Worm (Caenorhabditis elegans) whole organism, young adult: Measurements from ENCODE around the gene frpr-10.

Source experiments
- B0035.1 ChIP-seq: sonication (generic microtip); optimal IDR thresholded peaks from 2 replicates; lab custom pipeline; 2016; ENCODE audit warnings: missing genetic modification characterization, mild to moderate bottlenecking, missing compliant biosample characterization, missing genotype, missing genetic modification reagents
- C17E4.6 ChIP-seq: fragments of 200-800 bp; sonication (Bioruptor generic); IDR thresholded peaks from 2 replicates; pipeline ENCODE4 v1.3.6; 2022; ENCODE audit warnings: missing genetic modification reagents, missing genetic modification characterization, missing compliant biosample characterization
- F33H1.4 ChIP-seq: fragments of 200-800 bp; sonication (Bioruptor generic); IDR thresholded peaks from 2 replicates; pipeline ENCODE4 v1.3.6; 2022; ENCODE audit warnings: missing genetic modification reagents, missing genetic modification characterization, missing compliant biosample characterization
- F39B2.1 ChIP-seq: fragments of 200-800 bp; sonication (Bioruptor generic); IDR thresholded peaks from 2 replicates; pipeline ENCODE4 v1.3.6; 2022; ENCODE audit warnings: missing genetic modification reagents, missing genetic modification characterization, missing compliant biosample characterization
- F52B5.7 ChIP-seq: sonication (generic microtip); optimal IDR thresholded peaks from 2 replicates; lab custom pipeline; 2016; ENCODE audit warnings: mild to moderate bottlenecking, missing genetic modification characterization, missing compliant biosample characterization
- F57C9.4 ChIP-seq: sonication (generic microtip); optimal IDR thresholded peaks from 2 replicates; lab custom pipeline; 2017; ENCODE audit warnings: mild to moderate bottlenecking, missing genetic modification characterization, missing compliant biosample characterization
- Y56A3A.18 ChIP-seq: fragments of 200-800 bp; sonication (Bioruptor generic); IDR thresholded peaks from 2 replicates; pipeline ENCODE4 v1.3.6; 2022; ENCODE audit warnings: missing genetic modification reagents, missing genetic modification characterization, missing compliant biosample characterization
- Y95B8A.8 ChIP-seq: fragments of 200-800 bp; sonication (Bioruptor generic); IDR thresholded peaks from 2 replicates; pipeline ENCODE4 v1.3.6; 2022; ENCODE audit warnings: missing genetic modification reagents, missing genetic modification characterization, missing compliant biosample characterization
- akir-1 ChIP-seq: fragments of 200-800 bp; sonication (Bioruptor generic); optimal IDR thresholded peaks from 2 replicates; lab custom pipeline; 2018; ENCODE audit warnings: mild to moderate bottlenecking, missing genetic modification characterization, moderate library complexity, missing compliant biosample characterization
- aptf-2 ChIP-seq: fragments of 200-800 bp; sonication (Bioruptor generic); conservative IDR thresholded peaks from 2 replicates; pipeline ENCODE4 v1.3.6; 2022; ENCODE audit warnings: missing genetic modification reagents, missing genetic modification characterization, missing compliant biosample characterization
- aptf-3 ChIP-seq: fragments of 200-800 bp; sonication (Bioruptor generic); IDR thresholded peaks from 2 replicates; pipeline ENCODE4 v1.3.6; 2022; ENCODE audit warnings: missing genetic modification characterization, missing compliant biosample characterization
- athp-1 ChIP-seq: sonication (generic microtip); optimal IDR thresholded peaks from 2 replicates; lab custom pipeline; 2017; ENCODE audit warnings: mild to moderate bottlenecking, missing genetic modification characterization, missing compliant biosample characterization
- attf-6 ChIP-seq: fragments of 200-800 bp; sonication (Bioruptor generic); IDR thresholded peaks from 2 replicates; pipeline ENCODE4 v1.3.6; 2022; ENCODE audit warnings: missing genetic modification reagents, missing genetic modification characterization, missing compliant biosample characterization
- bed-1 ChIP-seq: fragments of 200-800 bp; sonication (Bioruptor generic); IDR thresholded peaks from 2 replicates; pipeline ENCODE4 v1.3.6; 2022; ENCODE audit warnings: missing genetic modification reagents, missing genetic modification characterization, missing compliant biosample characterization
- bed-2 ChIP-seq: fragments of 200-800 bp; sonication (Bioruptor generic); IDR thresholded peaks from 2 replicates; pipeline ENCODE4 v1.3.6; 2022; ENCODE audit warnings: missing genetic modification reagents, missing genetic modification characterization, missing compliant biosample characterization
- cebp-1 ChIP-seq, 2 experiments: fragments of 200-800 bp in 1 of 2; sonication (Bioruptor generic) in 1 of 2; sonication (generic microtip) in 1 of 2; IDR thresholded peaks in 1 of 2; optimal IDR thresholded peaks in 1 of 2; 2 replicates each; pipeline versions ENCODE4 v1.3.6 to Lab custom; 2017 to 2022; ENCODE audit warnings: missing compliant biosample characterization in 2 of 2, missing genetic modification characterization in 2 of 2, mild to moderate bottlenecking in 1 of 2, missing genetic modification reagents in 1 of 2, moderate library complexity in 1 of 2
- cebp-2 ChIP-seq: fragments of 200-800 bp; sonication (Bioruptor generic); IDR thresholded peaks from 2 replicates; pipeline ENCODE4 v1.3.6; 2022; ENCODE audit warnings: missing genetic modification characterization, missing compliant biosample characterization
- ceh-27 ChIP-seq: fragments of 200-800 bp; sonication (Bioruptor generic); optimal IDR thresholded peaks from 2 replicates; lab custom pipeline; 2018; ENCODE audit warnings: mild to moderate bottlenecking, missing genetic modification characterization, moderate library complexity, missing compliant biosample characterization
- ceh-58 ChIP-seq: fragments of 200-800 bp; sonication (Bioruptor generic); IDR thresholded peaks from 2 replicates; pipeline ENCODE4 v1.3.6; 2022; ENCODE audit warnings: missing genetic modification characterization, missing compliant biosample characterization
- ceh-79 ChIP-seq: sonication (generic microtip); optimal IDR thresholded peaks from 2 replicates; lab custom pipeline; 2017; ENCODE audit warnings: mild to moderate bottlenecking, missing genetic modification characterization, missing compliant biosample characterization
- ceh-91 ChIP-seq: fragments of 200-800 bp; sonication (Bioruptor generic); IDR thresholded peaks from 2 replicates; pipeline ENCODE4 v1.3.6; 2022; ENCODE audit warnings: missing genetic modification reagents, missing genetic modification characterization, missing compliant biosample characterization
- chd-7 ChIP-seq: sonication (generic microtip); optimal IDR thresholded peaks from 2 replicates; lab custom pipeline; 2016; ENCODE audit warnings: mild to moderate bottlenecking, missing genetic modification characterization, moderate library complexity, missing compliant biosample characterization
- die-1 ChIP-seq: sonication (generic microtip); optimal IDR thresholded peaks from 2 replicates; lab custom pipeline; 2016; ENCODE audit warnings: missing genotype, mild to moderate bottlenecking, missing genetic modification characterization, missing compliant biosample characterization
- dox-1 ChIP-seq: fragments of 200-800 bp; sonication (Bioruptor generic); IDR thresholded peaks from 2 replicates; pipeline ENCODE4 v1.3.6; 2022; ENCODE audit warnings: missing genetic modification reagents, missing genetic modification characterization, missing compliant biosample characterization
- efl-1 ChIP-seq: fragments of 150-350 bp; optimal IDR thresholded peaks from 2 replicates; lab custom pipeline; 2014; ENCODE audit warnings: missing biosample characterization, missing genetic modification reagents, missing genetic modification characterization
- gei-17 ChIP-seq: fragments of 200-800 bp; sonication (Bioruptor generic); optimal IDR thresholded peaks from 2 replicates; lab custom pipeline; 2018; ENCODE audit warnings: mild to moderate bottlenecking, missing genetic modification characterization, missing compliant biosample characterization
- him-1 ChIP-seq: sonication (generic microtip); optimal IDR thresholded peaks from 2 replicates; lab custom pipeline; 2016; ENCODE audit warnings: missing genotype, missing genetic modification reagents, missing genetic modification characterization, missing compliant biosample characterization
- hrde-1 ChIP-seq: sonication (generic microtip); optimal IDR thresholded peaks from 2 replicates; lab custom pipeline; 2016; ENCODE audit warnings: missing genetic modification characterization, mild to moderate bottlenecking, missing compliant biosample characterization, moderate library complexity, missing genotype, missing genetic modification reagents, borderline replicate concordance
- hsf-1 ChIP-seq: fragments of 200-800 bp; sonication (Bioruptor generic); IDR thresholded peaks from 2 replicates; pipeline ENCODE4 v1.3.6; 2022; ENCODE audit warnings: missing genetic modification reagents, missing genetic modification characterization, missing compliant biosample characterization
- let-607 ChIP-seq, 2 experiments: fragments of 200-800 bp in 1 of 2; sonication (Bioruptor generic) in 1 of 2; sonication (generic microtip) in 1 of 2; optimal IDR thresholded peaks; 2 replicates each; lab custom pipeline; 2016 to 2018; ENCODE audit warnings: mild to moderate bottlenecking in 2 of 2, missing compliant biosample characterization in 2 of 2, missing genetic modification characterization in 2 of 2, moderate library complexity in 2 of 2, missing genotype in 1 of 2
- mcd-1 ChIP-seq: fragments of 200-800 bp; sonication (Bioruptor generic); IDR thresholded peaks from 2 replicates; pipeline ENCODE4 v1.3.6; 2022; ENCODE audit warnings: missing genetic modification reagents, missing genetic modification characterization, missing compliant biosample characterization
- nfya-1 ChIP-seq: sonication (generic microtip); optimal IDR thresholded peaks from 2 replicates; lab custom pipeline; 2017; ENCODE audit warnings: antibody characterized with exemption, missing compliant biosample characterization, missing genetic modification characterization, borderline replicate concordance; ENCODE audit not compliant: insufficient read depth
- nfya-2 ChIP-seq: fragments of 200-800 bp; sonication (Bioruptor generic); IDR thresholded peaks from 2 replicates; pipeline ENCODE4 v1.3.6; 2022; ENCODE audit warnings: missing genetic modification reagents, missing genetic modification characterization, missing compliant biosample characterization
- nfyb-1 ChIP-seq: fragments of 200-800 bp; sonication (Bioruptor generic); IDR thresholded peaks from 2 replicates; pipeline ENCODE4 v1.3.6; 2022; ENCODE audit warnings: missing genetic modification reagents, missing genetic modification characterization, missing compliant biosample characterization
- nhr-179 ChIP-seq: sonication (generic microtip); optimal IDR thresholded peaks from 2 replicates; lab custom pipeline; 2016; ENCODE audit warnings: mild to moderate bottlenecking, missing genetic modification characterization, missing compliant biosample characterization
- nhr-80 ChIP-seq: sonication (generic microtip); optimal IDR thresholded peaks from 2 replicates; lab custom pipeline; 2016; ENCODE audit warnings: missing genetic modification characterization, missing compliant biosample characterization
- nhr-90 ChIP-seq: sonication (generic microtip); optimal IDR thresholded peaks from 2 replicates; lab custom pipeline; 2016; ENCODE audit warnings: missing genotype, mild to moderate bottlenecking, missing genetic modification characterization, missing compliant biosample characterization
- pha-4 ChIP-seq: fragments of 150-350 bp; sonication (generic microtip); optimal IDR thresholded peaks from 2 replicates; lab custom pipeline; 2014; ENCODE audit warnings: missing biosample characterization, missing genetic modification reagents, missing genetic modification characterization
- repo-1 ChIP-seq: sonication (generic microtip); optimal IDR thresholded peaks from 2 replicates; lab custom pipeline; 2017; ENCODE audit warnings: mild to moderate bottlenecking, missing genetic modification characterization, missing compliant biosample characterization
- snpc-1.3 ChIP-seq: sonication (generic microtip); optimal IDR thresholded peaks from 2 replicates; lab custom pipeline; 2017; ENCODE audit warnings: missing genetic modification characterization, mild to moderate bottlenecking, missing compliant biosample characterization, antibody characterized with exemption, moderate library complexity, missing genotype, missing genetic modification reagents; ENCODE audit not compliant: insufficient read depth
- snpc-4 ChIP-seq, 5 experiments: fragments of 150-350 bp in 1 of 5; sonication (generic microtip) in 4 of 5; optimal IDR thresholded peaks; 2 replicates each; lab custom pipeline; 2014 to 2018; ENCODE audit warnings: missing genetic modification characterization in 5 of 5, missing biosample characterization in 3 of 5, antibody characterized with exemption in 2 of 5, mild to moderate bottlenecking in 2 of 5, missing compliant biosample characterization in 2 of 5, missing genotype in 2 of 5, moderate library complexity in 2 of 5, missing genetic modification reagents in 1 of 5
- unc-130 ChIP-seq: sonication (generic microtip); optimal IDR thresholded peaks from 2 replicates; lab custom pipeline; 2016; ENCODE audit warnings: missing genetic modification reagents, missing genetic modification characterization, missing compliant biosample characterization

frpr-10 gene

ce11 chrIV:7982024-7982576, 24.5 kb downstream of the frpr-10 start, which contains the start of gene arf-5:
TSS of gene arf-5 (plus strand) at chrIV:7982526.
- TF ChIP-seq cebp-1 (GFP tag; IDR thresholded peaks at IDR 0.05; lab: Robert Waterston, UW), result no peak
- TF ChIP-seq cebp-1 (tag; optimal IDR thresholded peaks at IDR 0.05; lab: Kevin White, UChicago), result no peak
- TF ChIP-seq let-607 (tag; optimal IDR thresholded peaks at IDR 0.05; lab: Kevin White, UChicago), result peak; percentile 70 to 88
- no peak for TF ChIP-seq C17E4.6 (GFP tag; lab: Robert Waterston, UW)
- no peak for TF ChIP-seq akir-1 (GFP tag; lab: Kevin White, UChicago)
- no peak for TF ChIP-seq ceh-91 (GFP tag; lab: Robert Waterston, UW)
- TF ChIP-seq nfya-2, result no peak
- no peak for TF ChIP-seq nhr-90
- no peak for TF ChIP-seq Y56A3A.18 (GFP tag; lab: Robert Waterston, UW)
- TF ChIP-seq nfyb-1 (GFP tag; lab: Robert Waterston, UW), result no peak
- TF ChIP-seq snpc-1.3, result no peak
- TF ChIP-seq F33H1.4 (GFP tag; lab: Robert Waterston, UW), result peak; percentile 73
- no peak for TF ChIP-seq him-1 (tag; lab: Kevin White, UChicago)
- no peak for TF ChIP-seq aptf-2 (GFP tag; lab: Robert Waterston, UW)
- TF ChIP-seq ceh-27, result peak; percentile 13
- TF ChIP-seq repo-1, result no peak
- no peak for TF ChIP-seq nhr-179 (tag; lab: Kevin White, UChicago)
- no peak for TF ChIP-seq gei-17 (GFP tag; lab: Kevin White, UChicago)
- no peak for TF ChIP-seq cebp-2 (GFP tag; lab: Robert Waterston, UW)
- peak; percentile 11 for TF ChIP-seq efl-1 (GFP tag; lab: Kevin White, UChicago)
- peak; percentile 2 for TF ChIP-seq nhr-80 (tag; lab: Kevin White, UChicago)
- TF ChIP-seq hrde-1, result no peak
- no peak for TF ChIP-seq unc-130
- no peak for TF ChIP-seq bed-1 (GFP tag; lab: Robert Waterston, UW)
- TF ChIP-seq nfya-1 (tag; lab: Kevin White, UChicago), result no peak

- TF ChIP-seq aptf-3, result no peak
- TF ChIP-seq ceh-91 (GFP tag; lab: Robert Waterston, UW), result no peak
- TF ChIP-seq bed-2 (GFP tag; lab: Robert Waterston, UW), result no peak
- TF ChIP-seq F57C9.4 (tag; lab: Kevin White, UChicago), result no peak
- TF ChIP-seq akir-1 (GFP tag; lab: Kevin White, UChicago), result no peak
- TF ChIP-seq ceh-58, result 0 out of 2 replicates have a peak, but pooled peaks have one; percentile 37
- TF ChIP-seq pha-4, result no peak
Observed at ce11 chrIV:7983021-7983420, 25.4 kb downstream of the frpr-10 start.

ce11 chrIV:7983728-7984346, 26.2 kb downstream of the frpr-10 start:
- TF ChIP-seq ceh-79, result peak; percentile 19
- peak; percentile 89 for TF ChIP-seq F52B5.7 (tag; lab: Kevin White, UChicago)
- no peak for TF ChIP-seq cebp-1 (GFP tag; IDR thresholded peaks at IDR 0.05; lab: Robert Waterston, UW)
- TF ChIP-seq cebp-1 (tag; optimal IDR thresholded peaks at IDR 0.05; lab: Kevin White, UChicago), result peak; percentile 50
- peak; percentile 45 for TF ChIP-seq chd-7
- peak; percentile 73 for TF ChIP-seq repo-1
- 0 out of 2 replicates have a peak, but pooled peaks have one; percentile 7 for TF ChIP-seq F33H1.4 (GFP tag; lab: Robert Waterston, UW)
- TF ChIP-seq dox-1 (GFP tag; lab: Robert Waterston, UW), result peak; percentile 30; the same call in 1 of the 2 replicates
- peak; percentile 28 for TF ChIP-seq B0035.1
- TF ChIP-seq Y95B8A.8 (GFP tag; lab: Robert Waterston, UW), result 0 out of 2 replicates have a peak, but pooled peaks have one; percentile 46
- peak; percentile 60; the same call in 1 of the 2 replicates for TF ChIP-seq attf-6 (GFP tag; lab: Robert Waterston, UW)
- peak; percentile 9 for TF ChIP-seq hsf-1
- TF ChIP-seq aptf-2 (GFP tag; lab: Robert Waterston, UW), result 0 out of 2 replicates have a peak, but pooled peaks have one; percentile 24
- TF ChIP-seq F39B2.1, result peak; percentile 29; the same call in 1 of the 2 replicates
- TF ChIP-seq athp-1 (tag; lab: Kevin White, UChicago), result peak; percentile 16
- TF ChIP-seq F57C9.4 (tag; lab: Kevin White, UChicago), result no peak
- TF ChIP-seq die-1 (tag; lab: Kevin White, UChicago), result peak; percentile 17
- no peak; the same call in 1 of the 2 replicates for TF ChIP-seq mcd-1 (GFP tag; lab: Robert Waterston, UW)
- no peak for TF ChIP-seq snpc-4 (GFP tag; optimal IDR thresholded peaks at IDR 0.05; lab: Kevin White, UChicago)
- peak in 1 of 4 experiments; percentile 35 for TF ChIP-seq snpc-4 (tag; optimal IDR thresholded peaks at IDR 0.05; lab: Kevin White, UChicago)
- 0 out of 2 replicates have a peak, but pooled peaks have one; percentile 6 for TF ChIP-seq nfya-2
